Worm (Caenorhabditis elegans) whole organism, L1 larva: Measurements from ENCODE around the gene F23H11.4.

Experiments used
- C04F5.9 ChIP-seq: sonication (generic microtip); optimal IDR thresholded peaks from 2 replicates; lab custom pipeline; 2016; ENCODE audit warnings: missing genetic modification characterization, missing compliant biosample characterization
- C16A3.4 ChIP-seq: fragments of 150-350 bp; optimal IDR thresholded peaks from 2 replicates; lab custom pipeline; 2014; ENCODE audit warnings: missing biosample characterization, missing genetic modification characterization
- Y116A8C.19 ChIP-seq: sonication (generic microtip); optimal IDR thresholded peaks from 2 replicates; lab custom pipeline; 2016; ENCODE audit warnings: missing compliant biosample characterization, missing genetic modification characterization, borderline replicate concordance
- aha-1 ChIP-seq: fragments of 150-350 bp; optimal IDR thresholded peaks from 2 replicates; lab custom pipeline; 2014; ENCODE audit warnings: missing biosample characterization, missing genetic modification characterization
- ama-1 ChIP-seq: fragments of 150-350 bp; optimal IDR thresholded peaks from 2 replicates; lab custom pipeline; 2014
- ceh-8 ChIP-seq: fragments of 200-800 bp; sonication (Bioruptor generic); optimal IDR thresholded peaks from 2 replicates; lab custom pipeline; 2018; ENCODE audit warnings: mild to moderate bottlenecking, missing genetic modification characterization, moderate library complexity, missing compliant biosample characterization
- ces-1 ChIP-seq: fragments of 150-350 bp; optimal IDR thresholded peaks from 2 replicates; lab custom pipeline; 2014; ENCODE audit warnings: missing biosample characterization, missing genetic modification reagents, missing genetic modification characterization
- dsc-1 ChIP-seq: sonication (generic microtip); optimal IDR thresholded peaks from 2 replicates; lab custom pipeline; 2016; ENCODE audit warnings: mild to moderate bottlenecking, missing genetic modification characterization, missing compliant biosample characterization
- efl-1 ChIP-seq, 4 experiments: fragments of 150-350 bp; optimal IDR thresholded peaks in 3 of 4; peaks in 1 of 4; 1 replicate in 1 of 4; 2 replicates in 3 of 4; lab custom pipeline; 2014; ENCODE audit warnings: missing biosample characterization in 2 of 4, missing genetic modification characterization in 2 of 4, missing genetic modification reagents in 2 of 4
- egl-13 ChIP-seq: sonication (generic microtip); optimal IDR thresholded peaks from 2 replicates; lab custom pipeline; 2016; ENCODE audit warnings: missing genotype, missing genetic modification reagents, missing genetic modification characterization, missing compliant biosample characterization
- egl-27 ChIP-seq, 2 experiments: fragments of 150-350 bp in 1 of 2; sonication (generic microtip); optimal IDR thresholded peaks; 3 replicates each; lab custom pipeline; 2017 to 2018; ENCODE audit warnings: missing biosample characterization in 2 of 2, missing genetic modification characterization in 2 of 2, missing genetic modification reagents in 2 of 2
- elt-2 ChIP-seq: sonication (generic microtip); optimal IDR thresholded peaks from 2 replicates; lab custom pipeline; 2016; ENCODE audit warnings: missing genetic modification characterization, mild to moderate bottlenecking, inconsistent platforms, missing compliant biosample characterization, missing genetic modification reagents
- ets-5 ChIP-seq: fragments of 200-800 bp; sonication (Bioruptor generic); IDR thresholded peaks from 2 replicates; pipeline ENCODE4 v1.3.6; 2022; ENCODE audit warnings: missing genetic modification characterization, missing compliant biosample characterization
- fkh-8 ChIP-seq: sonication (generic microtip); optimal IDR thresholded peaks from 2 replicates; lab custom pipeline; 2016; ENCODE audit warnings: mild to moderate bottlenecking, missing genetic modification characterization, missing compliant biosample characterization
- fos-1 ChIP-seq: fragments of 150-350 bp; optimal IDR thresholded peaks from 2 replicates; lab custom pipeline; 2014; ENCODE audit warnings: missing biosample characterization, missing genetic modification characterization
- hlh-4 ChIP-seq: sonication (generic microtip); optimal IDR thresholded peaks from 2 replicates; lab custom pipeline; 2016; ENCODE audit warnings: mild to moderate bottlenecking, missing genetic modification characterization, missing compliant biosample characterization
- irx-1 ChIP-seq: sonication (generic microtip); optimal IDR thresholded peaks from 2 replicates; lab custom pipeline; 2016; ENCODE audit warnings: missing genetic modification characterization, missing compliant biosample characterization
- isw-1 ChIP-seq: fragments of 200-800 bp; sonication (Bioruptor generic); IDR thresholded peaks from 2 replicates; pipeline ENCODE4 v1.3.6; 2022; ENCODE audit warnings: missing genetic modification characterization, missing compliant biosample characterization
- jun-1 ChIP-seq: fragments of 150-350 bp; optimal IDR thresholded peaks from 2 replicates; lab custom pipeline; 2014; ENCODE audit warnings: missing biosample characterization, missing genetic modification reagents, missing genetic modification characterization
- lin-15B ChIP-seq: fragments of 150-350 bp; sonication (generic microtip); optimal IDR thresholded peaks from 3 replicates; lab custom pipeline; 2014; ENCODE audit warnings: missing biosample characterization, missing genetic modification characterization
- lir-3 ChIP-seq: sonication (generic microtip); optimal IDR thresholded peaks from 2 replicates; lab custom pipeline; 2016; ENCODE audit warnings: mild to moderate bottlenecking, missing genetic modification characterization, moderate library complexity, missing compliant biosample characterization; ENCODE audit not compliant: poor library complexity
- mab-9 ChIP-seq: fragments of 200-800 bp; sonication (Bioruptor generic); IDR thresholded peaks from 2 replicates; pipeline ENCODE4 v1.3.6; 2022; ENCODE audit warnings: missing genetic modification reagents, missing genetic modification characterization, missing compliant biosample characterization
- mep-1 ChIP-seq: fragments of 150-350 bp; optimal IDR thresholded peaks from 2 replicates; lab custom pipeline; 2014; ENCODE audit warnings: missing biosample characterization, missing genetic modification characterization
- nhr-11 ChIP-seq: fragments of 150-350 bp; optimal IDR thresholded peaks from 2 replicates; lab custom pipeline; 2014; ENCODE audit warnings: missing biosample characterization, missing genetic modification characterization
- nhr-237 ChIP-seq: fragments of 150-350 bp; optimal IDR thresholded peaks from 2 replicates; lab custom pipeline; 2014; ENCODE audit warnings: missing biosample characterization, missing genetic modification characterization
- nhr-71 ChIP-seq: sonication (generic microtip); optimal IDR thresholded peaks from 2 replicates; lab custom pipeline; 2016; ENCODE audit warnings: mild to moderate bottlenecking, missing genetic modification characterization, moderate library complexity, missing compliant biosample characterization
- nhr-90 ChIP-seq: sonication (generic microtip); optimal IDR thresholded peaks from 2 replicates; lab custom pipeline; 2016; ENCODE audit warnings: mild to moderate bottlenecking, missing genetic modification characterization, missing compliant biosample characterization; ENCODE audit not compliant: poor library complexity
- pag-3 ChIP-seq: sonication (generic microtip); optimal IDR thresholded peaks from 2 replicates; lab custom pipeline; 2017; ENCODE audit warnings: missing genetic modification characterization, mild to moderate bottlenecking, missing compliant biosample characterization, antibody characterized with exemption, borderline replicate concordance; ENCODE audit not compliant: insufficient read depth
- pax-3 ChIP-seq: fragments of 200-800 bp; sonication (Bioruptor generic); optimal IDR thresholded peaks from 2 replicates; lab custom pipeline; 2018; ENCODE audit warnings: mild to moderate bottlenecking, missing genetic modification characterization, moderate library complexity, missing compliant biosample characterization
- rnt-1 ChIP-seq: sonication (generic microtip); optimal IDR thresholded peaks from 2 replicates; lab custom pipeline; 2016; ENCODE audit warnings: mild to moderate bottlenecking, missing genetic modification characterization, moderate library complexity, missing compliant biosample characterization
- skn-1 ChIP-seq: fragments of 150-350 bp; optimal IDR thresholded peaks from 2 replicates; lab custom pipeline; 2014; ENCODE audit warnings: missing biosample characterization, missing genetic modification characterization
- snpc-4 ChIP-seq: fragments of 150-350 bp; optimal IDR thresholded peaks from 2 replicates; lab custom pipeline; 2014; ENCODE audit warnings: missing biosample characterization, missing genetic modification characterization
- sox-4 ChIP-seq: sonication (generic microtip); optimal IDR thresholded peaks from 2 replicates; lab custom pipeline; 2016; ENCODE audit warnings: missing genetic modification characterization, missing compliant biosample characterization
- sup-37 ChIP-seq: fragments of 200-800 bp; sonication (Bioruptor generic); optimal IDR thresholded peaks from 2 replicates; lab custom pipeline; 2018; ENCODE audit warnings: mild to moderate bottlenecking, missing genetic modification characterization, missing compliant biosample characterization
- tbx-2 ChIP-seq: sonication (generic microtip); optimal IDR thresholded peaks from 2 replicates; lab custom pipeline; 2016; ENCODE audit warnings: missing genetic modification characterization, missing compliant biosample characterization
- tlp-1 ChIP-seq: fragments of 150-350 bp; optimal IDR thresholded peaks from 2 replicates; lab custom pipeline; 2014; ENCODE audit warnings: missing biosample characterization, missing genetic modification characterization
- unc-130 ChIP-seq: fragments of 150-350 bp; optimal IDR thresholded peaks from 2 replicates; lab custom pipeline; 2017; ENCODE audit warnings: missing biosample characterization, missing genetic modification characterization, inconsistent platforms
- unc-86 ChIP-seq: sonication (generic microtip); optimal IDR thresholded peaks from 2 replicates; lab custom pipeline; 2016; ENCODE audit warnings: missing genetic modification characterization, missing compliant biosample characterization
- unc-98 ChIP-seq: fragments of 200-800 bp; sonication (Bioruptor generic); IDR thresholded peaks from 2 replicates; pipeline ENCODE4 v1.3.6; 2022; ENCODE audit warnings: missing genetic modification characterization, missing compliant biosample characterization
- vab-15 ChIP-seq: sonication (generic microtip); optimal IDR thresholded peaks from 2 replicates; lab custom pipeline; 2017; ENCODE audit warnings: missing genotype, mild to moderate bottlenecking, missing genetic modification characterization, missing compliant biosample characterization
- zip-4 ChIP-seq: fragments of 200-800 bp; sonication (Bioruptor generic); optimal IDR thresholded peaks from 2 replicates; lab custom pipeline; 2018; ENCODE audit warnings: mild to moderate bottlenecking, missing genetic modification characterization, moderate library complexity, missing compliant biosample characterization
- ztf-11 ChIP-seq, 2 experiments: sonication (generic microtip); optimal IDR thresholded peaks; 2 replicates each; lab custom pipeline; 2016 to 2017; ENCODE audit warnings: missing genetic modification characterization in 2 of 2, missing biosample characterization in 1 of 2, missing compliant biosample characterization in 1 of 2
- ztf-4 ChIP-seq: fragments of 150-350 bp; optimal IDR thresholded peaks from 2 replicates; lab custom pipeline; 2014; ENCODE audit warnings: missing biosample characterization, missing genetic modification characterization

F23H11.4 gene

ce11 chrIII:938569-938968, 31.2 kb upstream of the F23H11.4 start, which contains the start of gene fbxa-22:
Gene fbxa-22, plus strand, starts transcription at chrIII:938869.
- TF ChIP-seq mep-1 (tag; lab: Kevin White, UChicago) (no peak), ces-1 (no peak), Y116A8C.19 (no peak), aha-1 (tag; lab: Kevin White, UChicago) (no peak), unc-98 (GFP tag; lab: Robert Waterston, UW) (no peak), tbx-2 (no peak), C16A3.4 (tag; lab: Kevin White, UChicago) (no peak), irx-1 (no peak), snpc-4 (no peak), rnt-1 (tag; lab: Kevin White, UChicago) (no peak), nhr-237 (no peak)

ce11 chrIII:937961-938360, 30.6 kb upstream of the F23H11.4 start, which contains the start of gene fbxa-56:
Gene fbxa-56, minus strand, starts transcription at chrIII:938061.
- no peak for TF ChIP-seq egl-27 (tag; optimal IDR thresholded peaks at IDR 0.05; lab: Kevin White, UChicago)
- no peak for TF ChIP-seq jun-1 (tag; lab: Kevin White, UChicago)
- no peak for TF ChIP-seq efl-1 (optimal IDR thresholded peaks at IDR 0.05; lab: Kevin White, UChicago)
- peak in 1 of 2 experiments; percentile 32 for TF ChIP-seq efl-1 (GFP tag; optimal IDR thresholded peaks at IDR 0.05 in 1 of 2; lab: Kevin White, UChicago)

- TF ChIP-seq fos-1 (tag; lab: Kevin White, UChicago) (no peak), elt-2 (tag; lab: Kevin White, UChicago) (peak; percentile 55), zip-4 (GFP tag; lab: Kevin White, UChicago) (no peak), fkh-8 (no peak), jun-1 (tag; lab: Kevin White, UChicago) (no peak), nhr-71 (tag; lab: Kevin White, UChicago) (no peak)
These were observed 28.7 kb upstream of the F23H11.4 start, which contains the start of gene fbxa-55 for ce11 chrIII:936037-936507. Gene fbxa-55, minus strand, starts transcription at chrIII:936087.

- TF ChIP-seq ceh-8 (GFP tag; lab: Kevin White, UChicago) (peak; percentile 83), nhr-90 (peak; percentile 14), irx-1 (peak; percentile 14), lir-3 (tag; lab: Kevin White, UChicago) (peak; percentile 45), ztf-11 (tag; optimal IDR thresholded peaks at IDR 0.05; lab: Kevin White, UChicago) (peak in 1 of 2 experiments; percentile 34), rnt-1 (tag; lab: Kevin White, UChicago) (peak; percentile 3), Y116A8C.19 (peak; percentile 40), C04F5.9 (peak; percentile 10), sox-4 (tag; lab: Kevin White, UChicago) (peak; percentile 71)
These were observed 24.1 kb upstream of the F23H11.4 start for ce11 chrIII:931405-931804.

- TF ChIP-seq pag-3 (tag; lab: Kevin White, UChicago) (no peak), dsc-1 (tag; lab: Kevin White, UChicago) (peak; percentile 49), elt-2 (tag; lab: Kevin White, UChicago) (no peak)
These were observed 18.9 kb upstream of the F23H11.4 start, which contains the start of gene pef-1 for ce11 chrIII:926216-926615. Gene pef-1, minus strand, starts transcription at chrIII:926316.

ce11 chrIII:919322-919721, 12.0 kb upstream of the F23H11.4 start, which contains the start of gene F23H11.7:
Gene F23H11.7, minus strand, starts transcription at chrIII:919422.
- no peak for TF ChIP-seq ets-5 (GFP tag; lab: Robert Waterston, UW)
- TF ChIP-seq mep-1 (tag; lab: Kevin White, UChicago), result no peak
- no peak for TF ChIP-seq nhr-11 (tag; lab: Kevin White, UChicago)
- TF ChIP-seq ztf-4, result no peak
- TF ChIP-seq mab-9 (GFP tag; lab: Robert Waterston, UW), result no peak
- no peak for TF ChIP-seq unc-86 (tag; lab: Kevin White, UChicago)
- TF ChIP-seq skn-1 (tag; lab: Kevin White, UChicago), result no peak
- no peak for TF ChIP-seq lin-15B (tag; lab: Kevin White, UChicago)
- TF ChIP-seq tlp-1 (tag; lab: Kevin White, UChicago), result no peak
- no peak for TF ChIP-seq egl-13
- no peak for TF ChIP-seq fkh-8
- no peak for TF ChIP-seq pax-3 (tag; lab: Kevin White, UChicago)
- TF ChIP-seq isw-1, result no peak
- TF ChIP-seq ama-1 (lab: Kevin White, UChicago), result no peak
- no peak for TF ChIP-seq unc-130
- no peak for TF ChIP-seq vab-15 (tag; lab: Kevin White, UChicago)
- no peak for TF ChIP-seq sup-37 (GFP tag; lab: Kevin White, UChicago)
- no peak for TF ChIP-seq hlh-4 (tag; lab: Kevin White, UChicago)
- TF ChIP-seq ztf-11 (tag; optimal IDR thresholded peaks at IDR 0.05; lab: Kevin White, UChicago), result no peak
